Fruit fly (Drosophila melanogaster): Measurements from ENCODE around the gene Tmep.

DNA sequence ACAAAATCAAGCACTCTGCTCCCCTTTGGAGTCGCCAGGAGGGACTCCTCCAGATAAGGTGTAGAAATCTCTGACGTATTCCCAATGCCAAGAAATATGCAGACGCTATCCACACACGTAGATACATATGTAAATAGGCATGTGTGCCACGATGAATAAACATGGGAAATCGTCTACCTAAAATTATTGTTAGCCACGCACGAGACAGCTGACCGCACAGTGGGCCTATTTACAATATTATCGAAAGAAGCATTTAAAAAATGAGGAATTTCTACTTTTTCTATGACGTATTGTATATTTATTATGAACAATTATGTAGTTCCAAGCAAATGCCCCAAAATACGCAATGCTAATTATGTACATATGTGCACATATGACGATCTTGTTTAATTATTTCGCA, 19.8 kb upstream of the Tmep start:
- no peak for TF ChIP-seq CG7045 (GFP tag; optimal IDR thresholded peaks at IDR 0.05)
- TF ChIP-seq Crg-1 (GFP tag; optimal IDR thresholded peaks at IDR 0.05): no peak
- no peak for TF ChIP-seq CG11617 (GFP tag; optimal IDR thresholded peaks at IDR 0.05)
- TF ChIP-seq Mnt (GFP tag; optimal IDR thresholded peaks at IDR 0.05): no peak
- no peak for TF ChIP-seq kay (GFP tag; ENCODE audit: borderline replicate concordance)
- TF ChIP-seq Hr96 (GFP tag; optimal IDR thresholded peaks at IDR 0.05): no peak
- no peak for TF ChIP-seq CG7101 (tag; optimal IDR thresholded peaks at IDR 0.05)
- no peak for TF ChIP-seq cic (GFP tag; optimal IDR thresholded peaks at IDR 0.05)

Measured in whole organism, adult.